Worm (Caenorhabditis elegans) whole organism, L2 larva: ENCODE measurements around the gene pqn-16.

Experiments used
- C34F6.9 ChIP-seq: fragments of 150-350 bp; optimal IDR thresholded peaks from 2 replicates; lab custom pipeline; 2014; ENCODE audit warnings: missing biosample characterization, missing genetic modification characterization
- aly-2 ChIP-seq: fragments of 150-350 bp; optimal IDR thresholded peaks from 2 replicates; lab custom pipeline; 2014; ENCODE audit warnings: missing biosample characterization, missing genetic modification characterization
- blmp-1 ChIP-seq: sonication (generic microtip); optimal IDR thresholded peaks from 2 replicates; lab custom pipeline; 2017; ENCODE audit warnings: missing genetic modification characterization, mild to moderate bottlenecking, missing compliant biosample characterization, antibody characterized with exemption, moderate library complexity; ENCODE audit not compliant: insufficient read depth
- ceh-82 ChIP-seq: fragments of 150-350 bp; optimal IDR thresholded peaks from 2 replicates; lab custom pipeline; 2014; ENCODE audit warnings: missing biosample characterization, missing genetic modification characterization
- mdl-1 ChIP-seq, 2 experiments: fragments of 150-350 bp in 1 of 2; sonication (generic microtip) in 1 of 2; optimal IDR thresholded peaks; 2 replicates each; lab custom pipeline; 2017; ENCODE audit warnings: missing biosample characterization in 2 of 2, missing genetic modification characterization in 2 of 2
- nhr-11 ChIP-seq: fragments of 150-350 bp; optimal IDR thresholded peaks from 2 replicates; lab custom pipeline; 2014; ENCODE audit warnings: missing biosample characterization, missing genetic modification characterization
- nhr-129 ChIP-seq: fragments of 150-350 bp; optimal IDR thresholded peaks from 2 replicates; lab custom pipeline; 2014; ENCODE audit warnings: missing biosample characterization, missing genetic modification characterization
- nhr-237 ChIP-seq: fragments of 150-350 bp; optimal IDR thresholded peaks from 2 replicates; lab custom pipeline; 2014; ENCODE audit warnings: missing biosample characterization, missing genetic modification characterization
- nhr-77 ChIP-seq: fragments of 150-350 bp; optimal IDR thresholded peaks from 2 replicates; lab custom pipeline; 2014; ENCODE audit warnings: missing biosample characterization, missing genetic modification characterization
- unc-62 ChIP-seq: fragments of 150-350 bp; optimal IDR thresholded peaks from 2 replicates; lab custom pipeline; 2014; ENCODE audit warnings: missing biosample characterization, missing genetic modification reagents, missing genetic modification characterization
- ztf-11 ChIP-seq: sonication (generic microtip); optimal IDR thresholded peaks from 2 replicates; lab custom pipeline; 2017; ENCODE audit warnings: missing biosample characterization, missing genetic modification characterization

- no peak for TF ChIP-seq aly-2 (tag; lab: Kevin White, UChicago)
- no peak for TF ChIP-seq nhr-237 (tag; lab: Kevin White, UChicago)
- TF ChIP-seq mdl-1 (tag; optimal IDR thresholded peaks at IDR 0.05; lab: Kevin White, UChicago) = no peak
- no peak for TF ChIP-seq blmp-1 (tag; lab: Kevin White, UChicago)
- no peak for TF ChIP-seq nhr-11 (tag; lab: Kevin White, UChicago)
- no peak for TF ChIP-seq nhr-77 (tag; lab: Kevin White, UChicago)
- no peak for TF ChIP-seq ceh-82 (tag; lab: Kevin White, UChicago)
- TF ChIP-seq C34F6.9 (tag; lab: Kevin White, UChicago) = no peak
- no peak for TF ChIP-seq nhr-129 (tag; lab: Kevin White, UChicago)
- TF ChIP-seq ztf-11 = no peak
- no peak for TF ChIP-seq unc-62 (GFP tag; lab: Kevin White, UChicago)
Observed at ce11 chrV:9124180-9124579, 49.7 kb upstream of the pqn-16 start, which contains the start of gene F21C10.6.
